Worm (Caenorhabditis elegans): ENCODE measurements around the gene fbxc-20.

DNA sequence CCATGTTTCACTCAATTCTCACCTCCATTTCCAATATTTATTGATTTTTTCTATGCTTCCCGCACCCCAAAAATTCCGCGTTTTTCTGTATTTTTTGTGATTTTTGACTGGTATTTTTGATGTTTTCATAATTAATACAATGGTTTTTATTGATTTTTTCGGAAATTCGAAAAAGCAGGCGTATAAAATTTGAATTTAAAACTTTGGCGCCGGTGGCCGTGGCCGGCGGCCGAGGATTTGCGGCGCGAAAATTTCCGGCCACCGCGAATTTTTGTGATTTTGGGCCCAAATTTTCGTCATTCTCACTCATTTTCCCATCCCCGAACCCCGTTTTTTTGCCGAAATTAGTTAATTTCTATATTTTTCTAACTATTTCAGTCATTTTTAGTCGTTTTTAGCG is 32.1 kb downstream of the fbxc-20 start:
- TF ChIP-seq him-1 (tag; optimal IDR thresholded peaks at IDR 0.05) (peak; percentile 31), W03F9.2 (tag; optimal IDR thresholded peaks at IDR 0.05) (peak; percentile 6)
